Fruit fly (Drosophila melanogaster) whole organism, prepupa: ENCODE measurements around the gene GatA.

Experiments
- CG8119 ChIP-seq: fragments of 200-800 bp; sonication (Bioruptor generic); IDR thresholded peaks from 3 replicates; pipeline ENCODE4 v1.3.6; 2022; ENCODE audit warnings: missing biosample characterization, missing genetic modification characterization
- Hr39 ChIP-seq: fragments of 200-800 bp; sonication (Bioruptor generic); optimal IDR thresholded peaks from 2 replicates; lab custom pipeline; 2016; ENCODE audit warnings: missing biosample characterization, missing genetic modification characterization
- Sox102F ChIP-seq: fragments of 200-800 bp; sonication (Bioruptor generic); optimal IDR thresholded peaks from 2 replicates; lab custom pipeline; 2016; ENCODE audit warnings: missing biosample characterization, mild to moderate bottlenecking, missing genetic modification characterization
- Sox14 ChIP-seq: fragments of 200-800 bp; sonication (Bioruptor generic); optimal IDR thresholded peaks from 3 replicates; lab custom pipeline; 2016; ENCODE audit warnings: missing biosample characterization, missing genetic modification characterization
- Sox15 ChIP-seq: fragments of 200-800 bp; sonication (Bioruptor generic); optimal IDR thresholded peaks from 3 replicates; lab custom pipeline; 2016; ENCODE audit warnings: missing biosample characterization, missing genetic modification characterization
- achi ChIP-seq: fragments of 200-800 bp; sonication (Bioruptor generic); optimal IDR thresholded peaks from 3 replicates; lab custom pipeline; 2016; ENCODE audit warnings: missing biosample characterization, missing genetic modification characterization
- cyc ChIP-seq: fragments of 200-800 bp; sonication (Bioruptor generic); optimal IDR thresholded peaks from 3 replicates; lab custom pipeline; 2016; ENCODE audit warnings: missing biosample characterization, missing genetic modification characterization

DNA sequence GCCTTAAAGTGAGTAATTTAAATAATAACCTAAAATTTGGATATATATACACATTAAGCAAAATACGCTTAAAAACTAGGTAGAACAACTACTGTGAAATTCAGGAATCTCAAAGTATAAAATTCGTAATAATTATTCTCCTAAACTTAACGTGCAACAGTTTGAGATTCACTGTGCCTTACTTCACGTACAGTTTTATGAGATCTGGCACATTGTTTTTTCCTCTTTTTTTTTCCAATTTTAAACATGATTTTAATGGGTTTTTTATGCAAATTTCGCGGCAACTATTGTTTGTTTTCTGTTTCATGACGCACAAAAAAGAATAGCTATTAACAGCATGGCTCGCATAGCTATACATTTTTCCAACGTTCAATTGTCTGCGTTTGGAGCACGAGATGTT, 16.8 kb downstream of the GatA start:
- TF ChIP-seq CG8119 (GFP tag; lab: Robert Waterston, UW) = no peak
- no peak for TF ChIP-seq Sox14
- no peak for TF ChIP-seq Sox15 (GFP tag; lab: Kevin White, UChicago)
- TF ChIP-seq Hr39 (GFP tag; lab: Kevin White, UChicago) = no peak
- TF ChIP-seq Sox102F (GFP tag; lab: Kevin White, UChicago) = no peak
- no peak for TF ChIP-seq achi (GFP tag; lab: Kevin White, UChicago)
- TF ChIP-seq cyc = no peak
